Worm (Caenorhabditis elegans) whole organism, young adult: ENCODE measurements around the gene R02F2.6.
A peak's percentile ranks its signal among the peaks of the same experiment; 100 is the strongest.

Experiments used
- B0336.3 ChIP-seq: fragments of 200-800 bp; sonication (Bioruptor generic); IDR thresholded peaks from 2 replicates; pipeline ENCODE4 v1.3.6; 2022; ENCODE audit warnings: missing genetic modification characterization, missing compliant biosample characterization
- D2030.7 ChIP-seq: fragments of 200-800 bp; sonication (Bioruptor generic); IDR thresholded peaks from 2 replicates; pipeline ENCODE4 v1.3.6; 2022; ENCODE audit warnings: missing genetic modification reagents, missing genetic modification characterization, missing compliant biosample characterization
- F10E7.11 ChIP-seq: sonication (generic microtip); optimal IDR thresholded peaks from 2 replicates; lab custom pipeline; 2017; ENCODE audit warnings: mild to moderate bottlenecking, missing genetic modification characterization, moderate library complexity, missing compliant biosample characterization
- F57C9.4 ChIP-seq: sonication (generic microtip); optimal IDR thresholded peaks from 2 replicates; lab custom pipeline; 2017; ENCODE audit warnings: mild to moderate bottlenecking, missing genetic modification characterization, missing compliant biosample characterization
- Y53G8AR.9 ChIP-seq: fragments of 200-800 bp; sonication (Bioruptor generic); conservative IDR thresholded peaks from 2 replicates; pipeline ENCODE4 v1.3.6; 2022; ENCODE audit warnings: missing genetic modification reagents, missing genetic modification characterization, missing compliant biosample characterization
- Y56A3A.18 ChIP-seq: fragments of 200-800 bp; sonication (Bioruptor generic); IDR thresholded peaks from 2 replicates; pipeline ENCODE4 v1.3.6; 2022; ENCODE audit warnings: missing genetic modification reagents, missing genetic modification characterization, missing compliant biosample characterization
- Y79H2A.3 ChIP-seq: fragments of 200-800 bp; sonication (Bioruptor generic); conservative IDR thresholded peaks from 2 replicates; pipeline ENCODE4 v1.3.6; 2022; ENCODE audit warnings: missing genetic modification reagents, missing genetic modification characterization, missing compliant biosample characterization
- Y95B8A.8 ChIP-seq: fragments of 200-800 bp; sonication (Bioruptor generic); IDR thresholded peaks from 2 replicates; pipeline ENCODE4 v1.3.6; 2022; ENCODE audit warnings: missing genetic modification reagents, missing genetic modification characterization, missing compliant biosample characterization
- aptf-3 ChIP-seq: fragments of 200-800 bp; sonication (Bioruptor generic); IDR thresholded peaks from 2 replicates; pipeline ENCODE4 v1.3.6; 2022; ENCODE audit warnings: missing genetic modification characterization, missing compliant biosample characterization
- attf-5 ChIP-seq: fragments of 200-800 bp; sonication (Bioruptor generic); optimal IDR thresholded peaks from 2 replicates; lab custom pipeline; 2018; ENCODE audit warnings: mild to moderate bottlenecking, missing genetic modification characterization, missing compliant biosample characterization
- bed-2 ChIP-seq: fragments of 200-800 bp; sonication (Bioruptor generic); IDR thresholded peaks from 2 replicates; pipeline ENCODE4 v1.3.6; 2022; ENCODE audit warnings: missing genetic modification reagents, missing genetic modification characterization, missing compliant biosample characterization
- ccch-3 ChIP-seq: fragments of 200-800 bp; sonication (Bioruptor generic); optimal IDR thresholded peaks from 2 replicates; lab custom pipeline; 2018; ENCODE audit warnings: mild to moderate bottlenecking, missing genetic modification characterization, missing compliant biosample characterization
- ceh-27 ChIP-seq: fragments of 200-800 bp; sonication (Bioruptor generic); optimal IDR thresholded peaks from 2 replicates; lab custom pipeline; 2018; ENCODE audit warnings: mild to moderate bottlenecking, missing genetic modification characterization, moderate library complexity, missing compliant biosample characterization
- ceh-58 ChIP-seq: fragments of 200-800 bp; sonication (Bioruptor generic); IDR thresholded peaks from 2 replicates; pipeline ENCODE4 v1.3.6; 2022; ENCODE audit warnings: missing genetic modification characterization, missing compliant biosample characterization
- ceh-79 ChIP-seq: sonication (generic microtip); optimal IDR thresholded peaks from 2 replicates; lab custom pipeline; 2017; ENCODE audit warnings: mild to moderate bottlenecking, missing genetic modification characterization, missing compliant biosample characterization
- chd-7 ChIP-seq: sonication (generic microtip); optimal IDR thresholded peaks from 2 replicates; lab custom pipeline; 2016; ENCODE audit warnings: mild to moderate bottlenecking, missing genetic modification characterization, moderate library complexity, missing compliant biosample characterization
- dox-1 ChIP-seq: fragments of 200-800 bp; sonication (Bioruptor generic); IDR thresholded peaks from 2 replicates; pipeline ENCODE4 v1.3.6; 2022; ENCODE audit warnings: missing genetic modification reagents, missing genetic modification characterization, missing compliant biosample characterization
- egl-18 ChIP-seq: fragments of 200-800 bp; sonication (Bioruptor generic); IDR thresholded peaks from 2 replicates; pipeline ENCODE4 v1.3.6; 2022; ENCODE audit warnings: missing genetic modification reagents, missing genetic modification characterization, missing compliant biosample characterization
- egl-44 ChIP-seq: fragments of 200-800 bp; sonication (Bioruptor generic); IDR thresholded peaks from 2 replicates; pipeline ENCODE4 v1.3.6; 2022; ENCODE audit warnings: missing genetic modification reagents, missing genetic modification characterization, missing compliant biosample characterization
- egrh-3 ChIP-seq: fragments of 200-800 bp; sonication (Bioruptor generic); IDR thresholded peaks from 2 replicates; pipeline ENCODE4 v1.3.6; 2022; ENCODE audit warnings: missing genetic modification reagents, missing genetic modification characterization, missing compliant biosample characterization
- ekl-4 ChIP-seq: fragments of 200-800 bp; sonication (Bioruptor generic); IDR thresholded peaks from 2 replicates; pipeline ENCODE4 v1.3.6; 2022; ENCODE audit warnings: missing genetic modification reagents, missing genetic modification characterization, missing compliant biosample characterization
- fkh-3 ChIP-seq: sonication (generic microtip); optimal IDR thresholded peaks from 2 replicates; lab custom pipeline; 2016; ENCODE audit warnings: mild to moderate bottlenecking, missing genetic modification characterization, missing compliant biosample characterization
- gei-17 ChIP-seq: fragments of 200-800 bp; sonication (Bioruptor generic); optimal IDR thresholded peaks from 2 replicates; lab custom pipeline; 2018; ENCODE audit warnings: mild to moderate bottlenecking, missing genetic modification characterization, missing compliant biosample characterization
- hmg-20 ChIP-seq: fragments of 200-800 bp; sonication (Bioruptor generic); IDR thresholded peaks from 2 replicates; pipeline ENCODE4 v1.3.6; 2022; ENCODE audit warnings: missing genetic modification reagents, missing genetic modification characterization, missing compliant biosample characterization
- hrde-1 ChIP-seq: sonication (generic microtip); optimal IDR thresholded peaks from 2 replicates; lab custom pipeline; 2016; ENCODE audit warnings: missing genetic modification characterization, mild to moderate bottlenecking, missing compliant biosample characterization, moderate library complexity, missing genotype, missing genetic modification reagents, borderline replicate concordance
- hsf-1 ChIP-seq: fragments of 200-800 bp; sonication (Bioruptor generic); IDR thresholded peaks from 2 replicates; pipeline ENCODE4 v1.3.6; 2022; ENCODE audit warnings: missing genetic modification reagents, missing genetic modification characterization, missing compliant biosample characterization
- let-526 ChIP-seq: fragments of 200-800 bp; sonication (Bioruptor generic); IDR thresholded peaks from 2 replicates; pipeline ENCODE4 v1.3.6; 2022; ENCODE audit warnings: missing genetic modification reagents, missing genetic modification characterization, missing compliant biosample characterization
- let-607 ChIP-seq, 2 experiments: fragments of 200-800 bp in 1 of 2; sonication (Bioruptor generic) in 1 of 2; sonication (generic microtip) in 1 of 2; optimal IDR thresholded peaks; 2 replicates each; lab custom pipeline; 2016 to 2018; ENCODE audit warnings: mild to moderate bottlenecking in 2 of 2, missing compliant biosample characterization in 2 of 2, missing genetic modification characterization in 2 of 2, moderate library complexity in 2 of 2, missing genotype in 1 of 2
- lin-26 ChIP-seq: fragments of 200-800 bp; sonication (Bioruptor generic); IDR thresholded peaks from 2 replicates; pipeline ENCODE4 v1.3.6; 2022; ENCODE audit warnings: missing genetic modification reagents, missing genetic modification characterization, missing compliant biosample characterization
- lin-35 ChIP-seq, 3 experiments: fragments of 150-350 bp in 2 of 3; sonication (generic microtip) in 1 of 3; optimal IDR thresholded peaks; 2 replicates each; lab custom pipeline; 2014 to 2018; ENCODE audit warnings: missing biosample characterization in 3 of 3, missing genetic modification characterization in 3 of 3, missing genetic modification reagents in 3 of 3
- lin-54 ChIP-seq: fragments of 200-800 bp; sonication (Bioruptor generic); optimal IDR thresholded peaks from 2 replicates; lab custom pipeline; 2018; ENCODE audit warnings: mild to moderate bottlenecking, missing genetic modification characterization, missing compliant biosample characterization
- lsy-27 ChIP-seq: sonication (generic microtip); optimal IDR thresholded peaks from 2 replicates; lab custom pipeline; 2017; ENCODE audit warnings: missing genetic modification characterization, mild to moderate bottlenecking, missing compliant biosample characterization, antibody characterized with exemption, missing genotype, borderline replicate concordance; ENCODE audit not compliant: insufficient read depth
- madf-6 ChIP-seq: fragments of 200-800 bp; sonication (Bioruptor generic); IDR thresholded peaks from 2 replicates; pipeline ENCODE4 v1.3.6; 2022; ENCODE audit warnings: missing genetic modification reagents, missing genetic modification characterization, missing compliant biosample characterization
- mcd-1 ChIP-seq: fragments of 200-800 bp; sonication (Bioruptor generic); IDR thresholded peaks from 2 replicates; pipeline ENCODE4 v1.3.6; 2022; ENCODE audit warnings: missing genetic modification reagents, missing genetic modification characterization, missing compliant biosample characterization
- mxl-1 ChIP-seq: sonication (generic microtip); optimal IDR thresholded peaks from 2 replicates; lab custom pipeline; 2016; ENCODE audit warnings: missing genetic modification characterization, missing compliant biosample characterization
- nhr-179 ChIP-seq: sonication (generic microtip); optimal IDR thresholded peaks from 2 replicates; lab custom pipeline; 2016; ENCODE audit warnings: mild to moderate bottlenecking, missing genetic modification characterization, missing compliant biosample characterization
- nhr-90 ChIP-seq: sonication (generic microtip); optimal IDR thresholded peaks from 2 replicates; lab custom pipeline; 2016; ENCODE audit warnings: missing genotype, mild to moderate bottlenecking, missing genetic modification characterization, missing compliant biosample characterization
- repo-1 ChIP-seq: sonication (generic microtip); optimal IDR thresholded peaks from 2 replicates; lab custom pipeline; 2017; ENCODE audit warnings: mild to moderate bottlenecking, missing genetic modification characterization, missing compliant biosample characterization
- snpc-1.3 ChIP-seq: sonication (generic microtip); optimal IDR thresholded peaks from 2 replicates; lab custom pipeline; 2017; ENCODE audit warnings: missing genetic modification characterization, mild to moderate bottlenecking, missing compliant biosample characterization, antibody characterized with exemption, moderate library complexity, missing genotype, missing genetic modification reagents; ENCODE audit not compliant: insufficient read depth
- snpc-4 ChIP-seq, 5 experiments: fragments of 150-350 bp in 1 of 5; sonication (generic microtip) in 4 of 5; optimal IDR thresholded peaks; 2 replicates each; lab custom pipeline; 2014 to 2018; ENCODE audit warnings: missing genetic modification characterization in 5 of 5, missing biosample characterization in 3 of 5, antibody characterized with exemption in 2 of 5, mild to moderate bottlenecking in 2 of 5, missing compliant biosample characterization in 2 of 5, missing genotype in 2 of 5, moderate library complexity in 2 of 5, missing genetic modification reagents in 1 of 5
- unc-130 ChIP-seq: sonication (generic microtip); optimal IDR thresholded peaks from 2 replicates; lab custom pipeline; 2016; ENCODE audit warnings: missing genetic modification reagents, missing genetic modification characterization, missing compliant biosample characterization
- xnd-1 ChIP-seq: sonication (generic microtip); optimal IDR thresholded peaks from 2 replicates; lab custom pipeline; 2016; ENCODE audit warnings: missing genotype, missing genetic modification reagents, missing genetic modification characterization, missing compliant biosample characterization
- zim-3 ChIP-seq: sonication (generic microtip); optimal IDR thresholded peaks from 2 replicates; lab custom pipeline; 2017; ENCODE audit warnings: mild to moderate bottlenecking, missing genetic modification characterization, moderate library complexity, missing compliant biosample characterization
- ztf-26 ChIP-seq: sonication (generic microtip); optimal IDR thresholded peaks from 2 replicates; lab custom pipeline; 2017; ENCODE audit warnings: missing genetic modification characterization, missing compliant biosample characterization

The R02F2.6 gene

ce11 chrIII:5506023-5506597, 27.4 kb upstream of the R02F2.6 start (continued):
- no peak for TF ChIP-seq ceh-27 (GFP tag; lab: Kevin White, UChicago)
- peak; percentile 29 for TF ChIP-seq hrde-1 (tag; lab: Kevin White, UChicago)
- TF ChIP-seq mxl-1 (tag; lab: Kevin White, UChicago): no peak
- no peak for TF ChIP-seq bed-2 (GFP tag; lab: Robert Waterston, UW)
- peak; percentile 65 for TF ChIP-seq F10E7.11 (tag; lab: Kevin White, UChicago)
- TF ChIP-seq ztf-26 (tag; lab: Kevin White, UChicago): peak; percentile 66
- TF ChIP-seq ekl-4 (GFP tag; lab: Robert Waterston, UW): peak; percentile 85
- peak; percentile 65 for TF ChIP-seq chd-7 (tag; lab: Kevin White, UChicago)
- TF ChIP-seq D2030.7 (GFP tag; lab: Robert Waterston, UW): no peak
- TF ChIP-seq repo-1: peak; percentile 80
- no peak for TF ChIP-seq ceh-58 (GFP tag; lab: Robert Waterston, UW)
- peak; percentile 89; the same call in 1 of the 2 replicates for TF ChIP-seq Y53G8AR.9
- TF ChIP-seq hmg-20 (GFP tag; lab: Robert Waterston, UW): peak; percentile 62; the same call in 1 of the 2 replicates
- no peak for TF ChIP-seq snpc-1.3 (tag; lab: Kevin White, UChicago)
- TF ChIP-seq attf-5 (GFP tag; lab: Kevin White, UChicago): peak; percentile 22
- 0 out of 2 replicates have a peak, but pooled peaks have one; percentile 6 for TF ChIP-seq hsf-1 (GFP tag; lab: Robert Waterston, UW)
- no peak for TF ChIP-seq lsy-27 (tag; lab: Kevin White, UChicago)
- no peak for TF ChIP-seq let-526 (GFP tag; lab: Robert Waterston, UW)
- TF ChIP-seq nhr-179 (tag; lab: Kevin White, UChicago): peak; percentile 63
- peak; percentile 62 for TF ChIP-seq gei-17 (GFP tag; lab: Kevin White, UChicago)
- peak in 1 of 3 experiments; percentile 9 for TF ChIP-seq lin-35 (GFP tag; optimal IDR thresholded peaks at IDR 0.05; lab: Kevin White, UChicago)
- TF ChIP-seq snpc-4 (GFP tag; optimal IDR thresholded peaks at IDR 0.05; lab: Kevin White, UChicago): no peak
- TF ChIP-seq snpc-4 (tag; optimal IDR thresholded peaks at IDR 0.05; lab: Kevin White, UChicago): peak in 1 of 4 experiments; percentile 12
- peak; percentile 81 for TF ChIP-seq ceh-79
- peak; percentile 37 for TF ChIP-seq lin-54 (GFP tag; lab: Kevin White, UChicago)
- TF ChIP-seq madf-6 (GFP tag; lab: Robert Waterston, UW): peak; percentile 46; the same call in 1 of the 2 replicates
- peak; percentile 37 for TF ChIP-seq fkh-3 (tag; lab: Kevin White, UChicago)
- TF ChIP-seq aptf-3 (GFP tag; lab: Robert Waterston, UW): no peak
- TF ChIP-seq let-607 (tag; optimal IDR thresholded peaks at IDR 0.05; lab: Kevin White, UChicago): peak in 1 of 2 experiments; percentile 49
- TF ChIP-seq Y95B8A.8 (GFP tag; lab: Robert Waterston, UW): 0 out of 2 replicates have a peak, but pooled peaks have one; percentile 36
- TF ChIP-seq lin-26 (GFP tag; lab: Robert Waterston, UW): 0 out of 2 replicates have a peak, but pooled peaks have one; percentile 54
- no peak for TF ChIP-seq Y79H2A.3 (GFP tag; lab: Robert Waterston, UW)
- 0 out of 2 replicates have a peak, but pooled peaks have one; percentile 19 for TF ChIP-seq dox-1 (GFP tag; lab: Robert Waterston, UW)
- peak; percentile 37; the same call in 1 of the 2 replicates for TF ChIP-seq mcd-1 (GFP tag; lab: Robert Waterston, UW)
- peak; percentile 52 for TF ChIP-seq nhr-90 (tag; lab: Kevin White, UChicago)
- peak; percentile 52 for TF ChIP-seq F57C9.4 (tag; lab: Kevin White, UChicago)
- TF ChIP-seq zim-3 (tag; lab: Kevin White, UChicago): peak; percentile 40
- TF ChIP-seq egl-18: no peak
- no peak for TF ChIP-seq egl-44 (GFP tag; lab: Robert Waterston, UW)
- no peak for TF ChIP-seq xnd-1 (tag; lab: Kevin White, UChicago)
- TF ChIP-seq egrh-3 (GFP tag; lab: Robert Waterston, UW): peak; percentile 4; the same call in 1 of the 2 replicates
- TF ChIP-seq unc-130: no peak
- TF ChIP-seq B0336.3: peak; percentile 75
- TF ChIP-seq Y56A3A.18 (GFP tag; lab: Robert Waterston, UW): peak; percentile 63
- no peak for TF ChIP-seq ccch-3
